Worm (Caenorhabditis elegans) whole organism, young adult: ENCODE data around the gene cest-9.2.

Source experiments
- B0035.1 ChIP-seq: sonication (generic microtip); optimal IDR thresholded peaks from 2 replicates; lab custom pipeline; 2016; ENCODE audit warnings: missing genetic modification characterization, mild to moderate bottlenecking, missing compliant biosample characterization, missing genotype, missing genetic modification reagents
- B0336.3 ChIP-seq: fragments of 200-800 bp; sonication (Bioruptor generic); IDR thresholded peaks from 2 replicates; pipeline ENCODE4 v1.3.6; 2022; ENCODE audit warnings: missing genetic modification characterization, missing compliant biosample characterization
- F23B12.7 ChIP-seq: sonication (generic microtip); optimal IDR thresholded peaks from 2 replicates; lab custom pipeline; 2017; ENCODE audit warnings: missing genetic modification characterization, mild to moderate bottlenecking, missing compliant biosample characterization, antibody characterized with exemption, moderate library complexity; ENCODE audit not compliant: insufficient read depth
- T26A5.8 ChIP-seq: sonication (generic microtip); optimal IDR thresholded peaks from 2 replicates; lab custom pipeline; 2016; ENCODE audit warnings: missing genetic modification characterization, missing compliant biosample characterization
- attf-6 ChIP-seq: fragments of 200-800 bp; sonication (Bioruptor generic); IDR thresholded peaks from 2 replicates; pipeline ENCODE4 v1.3.6; 2022; ENCODE audit warnings: missing genetic modification reagents, missing genetic modification characterization, missing compliant biosample characterization
- cebp-1 ChIP-seq, 2 experiments: fragments of 200-800 bp in 1 of 2; sonication (Bioruptor generic) in 1 of 2; sonication (generic microtip) in 1 of 2; IDR thresholded peaks in 1 of 2; optimal IDR thresholded peaks in 1 of 2; 2 replicates each; pipeline versions ENCODE4 v1.3.6 to Lab custom; 2017 to 2022; ENCODE audit warnings: missing compliant biosample characterization in 2 of 2, missing genetic modification characterization in 2 of 2, mild to moderate bottlenecking in 1 of 2, missing genetic modification reagents in 1 of 2, moderate library complexity in 1 of 2
- chd-7 ChIP-seq: sonication (generic microtip); optimal IDR thresholded peaks from 2 replicates; lab custom pipeline; 2016; ENCODE audit warnings: mild to moderate bottlenecking, missing genetic modification characterization, moderate library complexity, missing compliant biosample characterization
- dpl-1 ChIP-seq: fragments of 150-350 bp; optimal IDR thresholded peaks from 2 replicates; lab custom pipeline; 2014; ENCODE audit warnings: missing biosample characterization, missing genetic modification reagents, missing genetic modification characterization
- efl-1 ChIP-seq: fragments of 150-350 bp; optimal IDR thresholded peaks from 2 replicates; lab custom pipeline; 2014; ENCODE audit warnings: missing biosample characterization, missing genetic modification reagents, missing genetic modification characterization
- fkh-3 ChIP-seq: sonication (generic microtip); optimal IDR thresholded peaks from 2 replicates; lab custom pipeline; 2016; ENCODE audit warnings: mild to moderate bottlenecking, missing genetic modification characterization, missing compliant biosample characterization
- him-1 ChIP-seq: sonication (generic microtip); optimal IDR thresholded peaks from 2 replicates; lab custom pipeline; 2016; ENCODE audit warnings: missing genotype, missing genetic modification reagents, missing genetic modification characterization, missing compliant biosample characterization
- hlh-26 ChIP-seq: fragments of 200-800 bp; sonication (Bioruptor generic); conservative IDR thresholded peaks from 2 replicates; pipeline ENCODE4 v1.3.6; 2022; ENCODE audit warnings: missing genetic modification reagents, missing genetic modification characterization, missing compliant biosample characterization
- hmg-20 ChIP-seq: fragments of 200-800 bp; sonication (Bioruptor generic); IDR thresholded peaks from 2 replicates; pipeline ENCODE4 v1.3.6; 2022; ENCODE audit warnings: missing genetic modification reagents, missing genetic modification characterization, missing compliant biosample characterization
- let-526 ChIP-seq: fragments of 200-800 bp; sonication (Bioruptor generic); IDR thresholded peaks from 2 replicates; pipeline ENCODE4 v1.3.6; 2022; ENCODE audit warnings: missing genetic modification reagents, missing genetic modification characterization, missing compliant biosample characterization
- let-607 ChIP-seq, 2 experiments: fragments of 200-800 bp in 1 of 2; sonication (Bioruptor generic) in 1 of 2; sonication (generic microtip) in 1 of 2; optimal IDR thresholded peaks; 2 replicates each; lab custom pipeline; 2016 to 2018; ENCODE audit warnings: mild to moderate bottlenecking in 2 of 2, missing compliant biosample characterization in 2 of 2, missing genetic modification characterization in 2 of 2, moderate library complexity in 2 of 2, missing genotype in 1 of 2
- lsl-1 ChIP-seq: fragments of 200-800 bp; sonication (Bioruptor generic); optimal IDR thresholded peaks from 2 replicates; lab custom pipeline; 2018; ENCODE audit warnings: mild to moderate bottlenecking, missing genetic modification characterization, moderate library complexity, missing compliant biosample characterization
- madf-3 ChIP-seq: fragments of 200-800 bp; sonication (Bioruptor generic); IDR thresholded peaks from 2 replicates; pipeline ENCODE4 v1.3.6; 2022; ENCODE audit warnings: missing genetic modification reagents, missing genetic modification characterization, missing compliant biosample characterization
- madf-6 ChIP-seq: fragments of 200-800 bp; sonication (Bioruptor generic); IDR thresholded peaks from 2 replicates; pipeline ENCODE4 v1.3.6; 2022; ENCODE audit warnings: missing genetic modification reagents, missing genetic modification characterization, missing compliant biosample characterization
- nfyb-1 ChIP-seq: fragments of 200-800 bp; sonication (Bioruptor generic); IDR thresholded peaks from 2 replicates; pipeline ENCODE4 v1.3.6; 2022; ENCODE audit warnings: missing genetic modification reagents, missing genetic modification characterization, missing compliant biosample characterization
- nhr-179 ChIP-seq: sonication (generic microtip); optimal IDR thresholded peaks from 2 replicates; lab custom pipeline; 2016; ENCODE audit warnings: mild to moderate bottlenecking, missing genetic modification characterization, missing compliant biosample characterization
- nhr-80 ChIP-seq: sonication (generic microtip); optimal IDR thresholded peaks from 2 replicates; lab custom pipeline; 2016; ENCODE audit warnings: missing genetic modification characterization, missing compliant biosample characterization
- pha-4 ChIP-seq: fragments of 150-350 bp; sonication (generic microtip); optimal IDR thresholded peaks from 2 replicates; lab custom pipeline; 2014; ENCODE audit warnings: missing biosample characterization, missing genetic modification reagents, missing genetic modification characterization
- sdz-38 ChIP-seq: sonication (generic microtip); optimal IDR thresholded peaks from 2 replicates; lab custom pipeline; 2016; ENCODE audit warnings: missing genotype, missing genetic modification characterization, missing compliant biosample characterization
- snpc-1.3 ChIP-seq: sonication (generic microtip); optimal IDR thresholded peaks from 2 replicates; lab custom pipeline; 2017; ENCODE audit warnings: missing genetic modification characterization, mild to moderate bottlenecking, missing compliant biosample characterization, antibody characterized with exemption, moderate library complexity, missing genotype, missing genetic modification reagents; ENCODE audit not compliant: insufficient read depth
- snpc-3.4 ChIP-seq: sonication (generic microtip); optimal IDR thresholded peaks from 2 replicates; lab custom pipeline; 2017; ENCODE audit warnings: missing genetic modification characterization, mild to moderate bottlenecking, missing compliant biosample characterization, antibody characterized with exemption, moderate library complexity, missing genotype, missing genetic modification reagents
- snpc-4 ChIP-seq, 5 experiments: fragments of 150-350 bp in 1 of 5; sonication (generic microtip) in 4 of 5; optimal IDR thresholded peaks; 2 replicates each; lab custom pipeline; 2014 to 2018; ENCODE audit warnings: missing genetic modification characterization in 5 of 5, missing biosample characterization in 3 of 5, antibody characterized with exemption in 2 of 5, mild to moderate bottlenecking in 2 of 5, missing compliant biosample characterization in 2 of 5, missing genotype in 2 of 5, moderate library complexity in 2 of 5, missing genetic modification reagents in 1 of 5
- tbx-9 ChIP-seq: sonication (generic microtip); optimal IDR thresholded peaks from 2 replicates; lab custom pipeline; 2016; ENCODE audit warnings: borderline replicate concordance, missing genetic modification characterization, inconsistent platforms, missing compliant biosample characterization
- unc-62 ChIP-seq: fragments of 150-350 bp; optimal IDR thresholded peaks from 2 replicates; lab custom pipeline; 2014; ENCODE audit warnings: missing biosample characterization, missing genetic modification reagents, missing genetic modification characterization
- xnd-1 ChIP-seq: sonication (generic microtip); optimal IDR thresholded peaks from 2 replicates; lab custom pipeline; 2016; ENCODE audit warnings: missing genotype, missing genetic modification reagents, missing genetic modification characterization, missing compliant biosample characterization
- zfh-2 ChIP-seq: fragments of 200-800 bp; sonication (Bioruptor generic); conservative IDR thresholded peaks from 2 replicates; pipeline ENCODE4 v1.3.6; 2022; ENCODE audit warnings: missing genetic modification reagents, missing genetic modification characterization, missing compliant biosample characterization

Gene cest-9.2

ce11 chrX:12227130-12227529 is 5.2 kb downstream of the cest-9.2 start:
- TF ChIP-seq pha-4 (tag; lab: Kevin White, UChicago) (no peak), sdz-38 (tag; lab: Kevin White, UChicago) (no peak), lsl-1 (no peak), snpc-4 (GFP tag; optimal IDR thresholded peaks at IDR 0.05; lab: Kevin White, UChicago) (no peak), snpc-4 (tag; optimal IDR thresholded peaks at IDR 0.05; lab: Kevin White, UChicago) (peak in 2 of 4 experiments; percentile 79 to 83), attf-6 (GFP tag; lab: Robert Waterston, UW) (no peak)
- TF ChIP-seq, all 124 proteins: peak for 1

DNA sequence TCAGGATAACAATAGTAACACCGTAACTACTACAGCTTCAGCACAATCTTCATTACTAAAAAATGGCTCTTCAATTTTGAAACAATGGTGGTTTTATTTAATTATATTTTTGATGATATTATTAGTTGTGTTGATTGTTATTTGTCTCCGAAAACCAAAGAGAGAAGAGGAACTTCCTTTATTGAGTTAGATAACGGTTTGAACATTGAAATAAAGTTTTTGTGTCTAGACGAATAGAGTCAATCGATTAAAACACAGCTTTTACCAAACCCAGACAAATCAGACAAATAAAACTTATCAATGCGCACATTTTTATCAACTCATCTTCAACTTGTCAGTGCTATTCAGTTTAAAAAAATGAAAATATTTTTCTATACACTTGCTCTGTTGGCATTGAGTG is 7.7 kb downstream of the cest-9.2 start, which contains the start of gene cest-7:
TSS of gene cest-7 (plus strand) at position 301 of the 400 bp plus-strand sequence.
- TF ChIP-seq efl-1 (GFP tag; lab: Kevin White, UChicago) (no peak), him-1 (tag; lab: Kevin White, UChicago) (no peak), nhr-179 (tag; lab: Kevin White, UChicago) (no peak), pha-4 (tag; lab: Kevin White, UChicago) (no peak), chd-7 (tag; lab: Kevin White, UChicago) (no peak), let-526 (GFP tag; lab: Robert Waterston, UW) (no peak), xnd-1 (tag; lab: Kevin White, UChicago) (no peak), tbx-9 (tag; lab: Kevin White, UChicago) (no peak), snpc-4 (GFP tag; optimal IDR thresholded peaks at IDR 0.05; lab: Kevin White, UChicago) (no peak), snpc-4 (tag; optimal IDR thresholded peaks at IDR 0.05; lab: Kevin White, UChicago) (no peak), madf-3 (no peak), fkh-3 (no peak), hmg-20 (GFP tag; lab: Robert Waterston, UW) (no peak), zfh-2 (GFP tag; lab: Robert Waterston, UW) (no peak), B0336.3 (GFP tag; lab: Robert Waterston, UW) (no peak), F23B12.7 (tag; lab: Kevin White, UChicago) (no peak), dpl-1 (GFP tag; lab: Kevin White, UChicago) (no peak)
- TF ChIP-seq, all 124 proteins: peak for 0

- TF ChIP-seq nfyb-1 (0 out of 2 replicates have a peak, but pooled peaks have one; percentile 34), let-607 (tag; optimal IDR thresholded peaks at IDR 0.05; lab: Kevin White, UChicago) (peak in 1 of 2 experiments; percentile 10), pha-4 (tag; lab: Kevin White, UChicago) (no peak), nhr-80 (tag; lab: Kevin White, UChicago) (peak; percentile 83), T26A5.8 (no peak)
These were observed 8.4 kb downstream of the cest-9.2 start for ce11 chrX:12230357-12230756.

DNA sequence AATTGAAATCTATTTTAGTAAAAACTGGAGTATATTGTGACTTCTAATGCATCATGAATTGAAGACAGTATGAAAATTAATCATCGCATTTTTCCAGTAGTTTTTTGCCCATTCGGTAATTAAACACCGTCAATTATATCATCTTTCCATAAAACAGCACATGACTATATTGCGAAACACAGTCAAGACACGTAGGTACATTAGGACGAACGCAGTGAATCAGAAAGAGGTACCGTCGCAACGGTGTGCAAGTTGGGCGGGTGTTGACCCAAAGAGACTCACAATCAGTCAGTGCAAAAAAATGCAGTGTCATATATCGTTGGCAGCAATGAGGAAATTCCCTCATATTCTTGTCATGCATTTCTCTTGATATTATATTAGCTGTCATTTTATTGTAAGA is 12.5 kb downstream of the cest-9.2 start:
- no peak for TF ChIP-seq madf-6 (GFP tag; lab: Robert Waterston, UW)
- no peak for TF ChIP-seq snpc-1.3 (tag; lab: Kevin White, UChicago)
- no peak for TF ChIP-seq hlh-26 (GFP tag; lab: Robert Waterston, UW)
- TF ChIP-seq unc-62 (GFP tag; lab: Kevin White, UChicago) = peak; percentile 30
- TF ChIP-seq B0035.1 = no peak
- no peak for TF ChIP-seq snpc-3.4 (tag; lab: Kevin White, UChicago)
- peak; percentile 89 for TF ChIP-seq cebp-1 (GFP tag; IDR thresholded peaks at IDR 0.05; lab: Robert Waterston, UW)
- TF ChIP-seq cebp-1 (tag; optimal IDR thresholded peaks at IDR 0.05; lab: Kevin White, UChicago) = peak; percentile 93
- peak; percentile 68 for TF ChIP-seq nhr-80 (tag; lab: Kevin White, UChicago)
- TF ChIP-seq, all 124 proteins: peak for 3
